Fruit fly (Drosophila melanogaster): ENCODE results near the gene xit.

Gene xit

dm6 chrX:6859756-6860412 lies 39.1 kb downstream of the xit start (continued):
- TF ChIP-seq CG32532 (GFP tag; IDR thresholded peaks at IDR 0.05), result peak; percentile 83
- no peak for TF ChIP-seq p53 (GFP tag; optimal IDR thresholded peaks at IDR 0.05)
- TF ChIP-seq Atf3 (GFP tag; optimal IDR thresholded peaks at IDR 0.05), result no peak
- TF ChIP-seq CG6689 (GFP tag; IDR thresholded peaks at IDR 0.05), result peak; percentile 78
- TF ChIP-seq CG4730 (GFP tag; IDR thresholded peaks at IDR 0.05), result peak; percentile 62
- TF ChIP-seq cwo (GFP tag; optimal IDR thresholded peaks at IDR 0.05), result peak; percentile 80
- TF ChIP-seq Hsf (GFP tag; optimal IDR thresholded peaks at IDR 0.05), result peak; percentile 45
- peak; percentile 23 for TF ChIP-seq CG1233 (GFP tag; optimal IDR thresholded peaks at IDR 0.05)
- no peak for TF ChIP-seq zfh2 (GFP tag; optimal IDR thresholded peaks at IDR 0.05)
- no peak for TF ChIP-seq CG9817 (tag; optimal IDR thresholded peaks at IDR 0.05)
- TF ChIP-seq CG10321 (GFP tag; IDR thresholded peaks at IDR 0.05), result no peak
- no peak for TF ChIP-seq CG7963 (GFP tag; IDR thresholded peaks at IDR 0.05; ENCODE audit: partially characterized antibody)
- TF ChIP-seq klu (GFP tag; IDR thresholded peaks at IDR 0.05), result peak; percentile 65
- TF ChIP-seq CG14965 (GFP tag; optimal IDR thresholded peaks at IDR 0.05; ENCODE audit: borderline replicate concordance), result no peak
- peak; percentile 52 for TF ChIP-seq abd-A (tag; optimal IDR thresholded peaks at IDR 0.05)
- no peak for TF ChIP-seq MTF-1 (GFP tag; optimal IDR thresholded peaks at IDR 0.05; ENCODE audit: borderline replicate concordance)
- TF ChIP-seq CG13775 (GFP tag; optimal IDR thresholded peaks at IDR 0.05), result peak; percentile 64
- peak; percentile 25 for TF ChIP-seq Dek (tag; optimal IDR thresholded peaks at IDR 0.05)
- TF ChIP-seq CG11560 (tag; IDR thresholded peaks at IDR 0.05), result peak; percentile 20; the same call in 1 of the 3 replicates
- TF ChIP-seq CG17328 (GFP tag; IDR thresholded peaks at IDR 0.05), result no peak
- TF ChIP-seq CG8388 (GFP tag; optimal IDR thresholded peaks at IDR 0.05), result peak; percentile 77
- no peak for TF ChIP-seq CG4360 (GFP tag; IDR thresholded peaks at IDR 0.05)
- TF ChIP-seq CG6654 (GFP tag; optimal IDR thresholded peaks at IDR 0.05), result peak; percentile 70
- peak; percentile 36; the same call in 1 of the 2 replicates for TF ChIP-seq CG8765 (GFP tag; IDR thresholded peaks at IDR 0.05)
- peak; percentile 98 for TF ChIP-seq Ets65A (GFP tag)
- TF ChIP-seq tna (GFP tag; IDR thresholded peaks at IDR 0.05; ENCODE audit: partially characterized antibody), result no peak
- 0 out of 2 replicates have a peak, but pooled peaks have one; percentile 10 for TF ChIP-seq seq (GFP tag; IDR thresholded peaks at IDR 0.05)
- peak; percentile 67 for TF ChIP-seq Aef1 (GFP tag; IDR thresholded peaks at IDR 0.05)
- no peak for TF ChIP-seq dmrt11E (tag; optimal IDR thresholded peaks at IDR 0.05)
- TF ChIP-seq nerfin-2 (GFP tag; IDR thresholded peaks at IDR 0.05; ENCODE audit: partially characterized antibody), result no peak
- peak; percentile 59; the same call in 1 of the 2 replicates for TF ChIP-seq Taf1 (GFP tag; IDR thresholded peaks at IDR 0.05)
- TF ChIP-seq sens-2 (GFP tag; IDR thresholded peaks at IDR 0.05), result no peak
- no peak for TF ChIP-seq NC2α (GFP tag; optimal IDR thresholded peaks at IDR 0.05)
- TF ChIP-seq sr (GFP tag; IDR thresholded peaks at IDR 0.05), result peak; percentile 47; the same call in 2 of the 3 replicates
- peak; percentile 82 for TF ChIP-seq BtbVII (GFP tag; optimal IDR thresholded peaks at IDR 0.05)
- peak; percentile 32 for TF ChIP-seq Myb (GFP tag; optimal IDR thresholded peaks at IDR 0.05)
- TF ChIP-seq pnt (GFP tag; optimal IDR thresholded peaks at IDR 0.05), result peak; percentile 84
- no peak for TF ChIP-seq CG2199 (GFP tag; IDR thresholded peaks at IDR 0.05)
- no peak for TF ChIP-seq ken (GFP tag; IDR thresholded peaks at IDR 0.05)
- TF ChIP-seq CG11504 (tag; optimal IDR thresholded peaks at IDR 0.05), result peak; percentile 91
- TF ChIP-seq trh (GFP tag; optimal IDR thresholded peaks at IDR 0.05), result no peak
- peak; percentile 80 for TF ChIP-seq pum (GFP tag; optimal IDR thresholded peaks at IDR 0.05)
- TF ChIP-seq CG2116 (GFP tag; optimal IDR thresholded peaks at IDR 0.05), result no peak
- TF ChIP-seq B-H1 (GFP tag; IDR thresholded peaks at IDR 0.05), result peak; percentile 58
- TF ChIP-seq Dll (GFP tag; IDR thresholded peaks at IDR 0.05; ENCODE audit: partially characterized antibody), result no peak
- peak; percentile 85 for TF ChIP-seq sisA (GFP tag; IDR thresholded peaks at IDR 0.05)
- 0 out of 3 replicates have a peak, but pooled peaks have one; percentile 26 for TF ChIP-seq gce (GFP tag; IDR thresholded peaks at IDR 0.05)
- peak in 1 of 2 experiments; percentile 96 for TF ChIP-seq eve (GFP tag; optimal IDR thresholded peaks at IDR 0.05)
- TF ChIP-seq CG12769 (tag; optimal IDR thresholded peaks at IDR 0.05), result peak; percentile 66
- peak; percentile 20 for TF ChIP-seq exex (tag; optimal IDR thresholded peaks at IDR 0.05)
